Worm (Caenorhabditis elegans): ENCODE data around the gene srh-284.

ce11 chrV:17800538-17800937 lies 33.2 kb downstream of the srh-284 start, which contains the start of gene srh-287:
- no peak for TF ChIP-seq ztf-28 (GFP tag; IDR thresholded peaks at IDR 0.05)
- TF ChIP-seq lin-26 (GFP tag; IDR thresholded peaks at IDR 0.05): no peak
- TF ChIP-seq egrh-3 (GFP tag; IDR thresholded peaks at IDR 0.05): no peak
